Worm (Caenorhabditis elegans) whole organism, dauer: ENCODE results near the gene Y49F6B.8.

Source experiments
- unc-62 ChIP-seq: sonication (generic microtip); optimal IDR thresholded peaks from 2 replicates; lab custom pipeline; 2017; ENCODE audit warnings: missing biosample characterization, missing genetic modification reagents, missing genetic modification characterization

Y49F6B.8 gene

ce11 chrII:3481584-3481983, at the start of gene Y49F6B.8:
Y49F6B.8 (minus strand) TSS chrII:3481684.
- TF ChIP-seq unc-62 (GFP tag; lab: Kevin White, UChicago), result no peak

DNA sequence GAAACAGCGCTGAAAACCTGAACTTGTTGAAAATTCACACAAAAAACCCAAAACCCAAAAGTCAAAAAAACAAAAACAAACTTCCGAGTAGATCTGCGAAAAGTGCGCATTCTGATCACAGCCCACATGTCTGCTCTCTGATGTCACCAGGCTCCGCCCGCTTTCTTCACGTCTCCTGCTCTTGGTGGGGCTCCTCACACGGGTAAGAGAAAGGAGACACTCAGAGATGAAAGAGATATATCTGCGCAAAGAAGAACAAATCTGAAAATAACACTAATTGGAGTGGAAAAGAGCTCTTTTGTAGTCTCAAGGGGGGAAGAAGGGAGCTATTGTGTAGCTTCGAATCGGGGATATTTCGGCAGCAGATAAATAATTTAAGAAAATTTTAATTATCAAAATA, 46.8 kb upstream of the Y49F6B.8 start, which contains the start of gene ncs-6:
ncs-6 (minus strand) TSS at position 261 of the 400 bp plus-strand sequence.
- TF ChIP-seq unc-62 (GFP tag; lab: Kevin White, UChicago), result no peak

- TF ChIP-seq unc-62 (GFP tag; lab: Kevin White, UChicago), result no peak
Observed at ce11 chrII:3527460-3527859, 46.0 kb upstream of the Y49F6B.8 start.

DNA sequence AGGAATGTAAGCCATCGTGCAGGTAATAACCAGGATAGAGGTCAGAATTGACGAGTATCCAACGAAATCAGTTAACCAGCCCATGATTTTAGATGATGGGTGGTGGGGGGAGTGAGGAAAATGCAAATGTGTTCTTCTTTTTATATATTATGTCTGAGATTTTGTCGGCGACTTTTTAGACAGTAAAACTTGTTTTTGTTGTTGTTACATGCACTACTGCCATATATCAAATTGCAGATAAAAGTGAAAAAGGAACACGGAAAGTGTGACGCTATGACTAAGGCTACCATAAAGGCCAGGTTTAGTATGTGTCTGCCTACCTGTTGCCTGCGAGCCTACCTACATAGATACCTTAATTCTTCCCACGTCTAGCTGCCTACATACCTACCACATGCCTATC, 42.6 kb upstream of the Y49F6B.8 start, which contains the start of gene col-72:
col-72 (minus strand) TSS at position 101 of the 400 bp plus-strand sequence.
- no peak for TF ChIP-seq unc-62 (GFP tag; lab: Kevin White, UChicago)

DNA sequence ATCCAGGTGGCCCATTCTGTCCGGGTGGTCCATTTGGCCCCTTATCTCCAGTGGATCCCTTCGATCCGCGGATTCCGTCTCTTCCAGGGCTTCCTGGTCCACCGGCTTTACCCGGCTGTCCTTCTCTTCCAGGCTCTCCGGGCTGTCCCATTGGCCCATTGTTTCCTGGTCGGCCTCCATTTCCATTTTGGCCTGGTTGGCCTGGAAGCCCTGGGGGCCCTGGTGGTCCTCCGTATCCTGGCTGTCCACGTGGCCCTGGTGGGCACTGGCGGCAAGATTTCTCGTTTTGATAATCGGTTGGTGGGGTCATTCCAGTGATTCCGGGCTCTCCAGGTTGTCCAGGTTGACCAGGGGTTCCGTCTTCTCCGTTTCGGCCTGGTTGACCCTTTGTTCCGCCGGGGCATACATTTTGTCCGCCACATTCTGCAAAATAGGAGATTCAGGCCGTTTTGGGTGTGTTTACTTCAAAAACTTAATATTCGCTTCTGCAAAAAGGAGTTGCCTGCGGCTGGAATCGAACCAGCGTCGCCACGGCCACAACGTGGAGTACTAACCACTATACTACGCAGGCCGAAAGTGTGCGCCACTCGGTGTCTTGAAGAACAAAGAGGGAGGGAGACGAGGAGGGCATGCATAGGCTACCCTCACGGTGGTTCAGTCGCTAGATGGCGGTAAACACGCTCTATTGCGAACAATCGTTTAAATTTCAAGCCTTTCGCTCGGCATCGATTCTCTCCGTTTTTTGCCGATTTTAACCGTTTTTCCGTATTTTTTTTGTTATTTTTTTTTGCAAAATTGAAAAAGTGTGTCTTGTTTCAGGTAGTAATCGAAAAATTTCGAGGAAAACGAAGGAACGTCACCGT, 39.7 kb upstream of the Y49F6B.8 start, which contains the start of gene W09G10.9:
W09G10.9 (plus strand) TSS at position 813 of the 863 bp plus-strand sequence.
- no peak for TF ChIP-seq unc-62 (GFP tag; lab: Kevin White, UChicago)

- no peak for TF ChIP-seq unc-62 (GFP tag; lab: Kevin White, UChicago)
Observed at ce11 chrII:3518961-3519544, 37.6 kb upstream of the Y49F6B.8 start, which contains the start of gene clec-126. clec-126 (plus strand) TSS chrII:3519494.

ce11 chrII:3516175-3516574, 34.7 kb upstream of the Y49F6B.8 start:
- no peak for TF ChIP-seq unc-62 (GFP tag; lab: Kevin White, UChicago)

DNA sequence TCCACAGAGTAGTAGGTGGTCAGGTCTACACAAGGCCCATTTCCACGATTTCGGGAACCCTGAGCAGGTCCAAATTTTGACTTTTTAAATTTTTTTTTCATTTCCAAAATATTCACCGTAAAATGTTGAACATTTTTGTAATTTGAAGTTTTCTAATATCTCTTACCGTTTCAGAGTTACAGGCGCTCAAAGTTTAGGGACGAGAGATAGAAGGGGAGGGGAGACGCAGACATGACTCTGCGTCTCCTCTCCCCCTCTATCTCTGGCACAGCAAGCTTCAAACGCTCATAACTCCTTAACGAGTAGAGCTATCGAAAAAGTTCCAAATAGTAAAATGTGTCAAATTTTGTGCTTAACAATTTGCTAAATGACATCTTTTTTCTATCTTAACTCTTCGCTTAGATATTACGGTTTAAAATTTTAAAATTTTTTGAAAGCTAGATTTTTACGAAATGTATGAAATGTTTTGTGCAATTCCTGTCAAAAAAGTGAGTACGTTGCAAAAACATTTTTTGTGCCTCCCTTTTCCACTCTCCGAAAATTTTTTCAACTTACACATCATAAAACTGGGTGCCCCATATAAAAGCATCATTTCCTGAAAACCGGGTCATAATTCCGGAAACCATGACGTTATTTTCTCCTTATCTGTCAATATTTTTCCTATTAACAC, 34.0 kb upstream of the Y49F6B.8 start, which contains the start of the genes Y49F6B.14 and clec-125:
Y49F6B.14 (minus strand) TSS at position 101 of the 670 bp plus-strand sequence.
clec-125 (plus strand) TSS at position 620 of the 670 bp plus-strand sequence.
- no peak for TF ChIP-seq unc-62 (GFP tag; lab: Kevin White, UChicago)

DNA sequence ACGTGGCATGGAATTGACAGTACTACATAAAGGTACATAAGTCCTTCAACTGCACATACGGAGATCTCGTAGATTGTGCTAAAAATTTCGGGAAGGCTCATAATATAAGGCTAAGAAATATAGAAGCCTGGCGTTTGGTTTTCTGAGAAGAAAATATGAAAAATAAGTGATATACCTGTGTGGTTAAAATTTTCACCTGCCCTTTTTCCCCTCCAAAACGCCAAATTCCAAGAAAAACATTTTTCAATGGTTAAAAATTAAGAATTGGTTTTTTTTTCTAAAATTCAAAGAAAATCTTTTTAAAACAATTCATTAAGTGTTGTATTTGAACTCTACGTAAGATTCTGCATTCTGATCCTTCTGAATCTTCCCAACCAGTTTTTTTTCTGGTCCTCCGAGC, 33.1 kb upstream of the Y49F6B.8 start, which contains the start of gene srz-5:
srz-5 (minus strand) TSS at position 101 of the 400 bp plus-strand sequence.
- no peak for TF ChIP-seq unc-62 (GFP tag; lab: Kevin White, UChicago)

DNA sequence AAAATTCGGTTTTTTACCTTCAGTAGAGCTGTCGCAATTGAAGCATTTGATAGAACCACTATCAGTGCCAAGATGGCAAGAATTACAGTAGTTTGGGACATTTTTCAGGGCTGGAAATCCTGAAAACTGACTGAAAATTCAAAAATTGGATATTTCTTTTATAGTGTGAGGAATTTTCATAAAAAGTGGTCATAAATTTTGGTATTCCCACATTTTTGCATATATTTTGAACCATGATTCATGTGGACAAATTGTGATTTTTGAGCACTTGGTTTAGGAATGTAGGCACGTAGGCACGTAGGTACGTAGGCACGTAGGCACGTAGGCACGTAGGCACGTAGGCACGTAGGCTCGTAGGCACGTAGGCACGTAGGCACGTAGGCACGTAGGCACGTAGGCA, 30.8 kb upstream of the Y49F6B.8 start, which contains the start of gene Y49F6B.19:
Y49F6B.19 (minus strand) TSS at position 101 of the 400 bp plus-strand sequence.
- TF ChIP-seq unc-62 (GFP tag; lab: Kevin White, UChicago), result no peak

ce11 chrII:3504717-3505116, 23.2 kb upstream of the Y49F6B.8 start, which contains the start of gene cyh-1:
cyh-1 (plus strand) TSS chrII:3505017.
- TF ChIP-seq unc-62 (GFP tag; lab: Kevin White, UChicago), result no peak

ce11 chrII:3502520-3503323, 21.2 kb upstream of the Y49F6B.8 start, which contains the start of the genes col-71 and Y49F6B.2:
col-71 (minus strand) TSS chrII:3502570.
Y49F6B.2 (plus strand) TSS chrII:3502968.
- no peak for TF ChIP-seq unc-62 (GFP tag; lab: Kevin White, UChicago)

DNA sequence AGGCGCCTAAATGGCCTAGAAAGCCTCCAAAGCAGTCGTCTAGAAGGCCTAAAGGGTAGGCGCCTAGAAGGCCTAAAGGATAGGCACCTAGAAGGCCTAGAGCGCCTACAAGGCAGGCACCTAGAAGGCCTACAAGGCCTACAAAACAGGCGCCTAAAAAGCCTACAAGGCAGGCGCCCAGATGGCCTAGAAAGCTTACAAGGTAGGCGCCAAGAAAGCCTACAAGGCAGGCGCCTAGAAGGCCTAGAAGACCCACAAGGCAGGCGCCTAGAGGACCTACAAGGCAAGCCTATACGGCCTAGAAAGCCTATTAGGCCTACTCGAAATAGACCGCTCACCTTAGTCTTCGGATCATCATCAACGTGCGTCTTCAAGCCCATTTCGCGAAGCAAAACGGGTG, 20.5 kb upstream of the Y49F6B.8 start:
- no peak for TF ChIP-seq unc-62 (GFP tag; lab: Kevin White, UChicago)

ce11 chrII:3500373-3500772, 18.9 kb upstream of the Y49F6B.8 start:
- TF ChIP-seq unc-62 (GFP tag; lab: Kevin White, UChicago), result no peak
